Fruit fly (Drosophila melanogaster) whole organism, adult: ENCODE data around the gene Pax.

Experiments used
- CG12768 ChIP-seq: fragments of 200-800 bp; sonication (Bioruptor generic); optimal IDR thresholded peaks from 2 replicates; lab custom pipeline; 2017; ENCODE audit warnings: missing biosample characterization, missing genetic modification characterization, mild to moderate bottlenecking, moderate library complexity, missing genetic modification reagents
- CG1620 ChIP-seq: fragments of 200-800 bp; sonication (Bioruptor generic); optimal IDR thresholded peaks from 2 replicates; lab custom pipeline; 2016; ENCODE audit warnings: missing biosample characterization, missing genetic modification characterization
- CG33017 ChIP-seq: fragments of 200-800 bp; sonication (Bioruptor generic); optimal IDR thresholded peaks from 2 replicates; lab custom pipeline; 2018; ENCODE audit warnings: missing biosample characterization, mild to moderate bottlenecking, missing genetic modification characterization, moderate library complexity
- CG5204 ChIP-seq: fragments of 200-800 bp; sonication (Bioruptor generic); optimal IDR thresholded peaks from 2 replicates; lab custom pipeline; 2016; ENCODE audit warnings: missing biosample characterization, missing genetic modification characterization
- CG7101 ChIP-seq: fragments of 200-800 bp; sonication (Bioruptor generic); optimal IDR thresholded peaks from 2 replicates; lab custom pipeline; 2018; ENCODE audit warnings: missing biosample characterization, mild to moderate bottlenecking, missing genetic modification characterization, moderate library complexity
- Hr96 ChIP-seq: fragments of 200-800 bp; sonication (Bioruptor generic); optimal IDR thresholded peaks from 2 replicates; lab custom pipeline; 2016; ENCODE audit warnings: missing biosample characterization, missing genetic modification characterization
- cnc ChIP-seq, 2 experiments: fragments of >200 bp; optimal IDR thresholded peaks; 2 replicates each; lab custom pipeline; 2017
- kay ChIP-seq: fragments of 200-800 bp; sonication (Bioruptor generic); peaks from one replicate; lab custom pipeline; 2016; ENCODE audit warnings: missing biosample characterization, missing genetic modification characterization, borderline replicate concordance
- pad ChIP-seq: fragments of 200-800 bp; sonication (Bioruptor generic); optimal IDR thresholded peaks from 3 replicates; lab custom pipeline; 2017; ENCODE audit warnings: missing biosample characterization, missing genetic modification characterization, mild to moderate bottlenecking, moderate library complexity, missing genetic modification reagents

dm6 chr2L:19380630-19381029 lies 45.8 kb downstream of the Pax start, which contains the start of gene CG17350:
- TF ChIP-seq CG5204 (GFP tag; lab: Kevin White, UChicago) (no peak), CG12768 (GFP tag; lab: Kevin White, UChicago) (no peak), CG1620 (GFP tag; lab: Kevin White, UChicago) (no peak), cnc (optimal IDR thresholded peaks at IDR 0.05; lab: Kevin White, UChicago) (no peak), CG33017 (no peak), pad (no peak), Hr96 (GFP tag; lab: Kevin White, UChicago) (no peak), kay (no peak), CG7101 (no peak)
